Fruit fly (Drosophila melanogaster): ENCODE data around the gene CG46435.

- no peak for TF ChIP-seq CG10631 (GFP tag; optimal IDR thresholded peaks at IDR 0.05)
- TF ChIP-seq Lpt (GFP tag; optimal IDR thresholded peaks at IDR 0.05), result no peak
- no peak for TF ChIP-seq Hr39 (GFP tag; optimal IDR thresholded peaks at IDR 0.05)
- TF ChIP-seq svp (GFP tag), result no peak
- TF ChIP-seq CG31627 (GFP tag; optimal IDR thresholded peaks at IDR 0.05), result no peak
- TF ChIP-seq CG6276 (GFP tag; optimal IDR thresholded peaks at IDR 0.05), result no peak
- TF ChIP-seq acj6 (GFP tag; optimal IDR thresholded peaks at IDR 0.05), result no peak
- TF ChIP-seq dac (GFP tag; optimal IDR thresholded peaks at IDR 0.05), result no peak
- no peak for TF ChIP-seq CG6808 (GFP tag; optimal IDR thresholded peaks at IDR 0.05)
- no peak for TF ChIP-seq Ets21C (GFP tag; optimal IDR thresholded peaks at IDR 0.05)
- TF ChIP-seq CG32006 (GFP tag; optimal IDR thresholded peaks at IDR 0.05), result no peak
- no peak for TF ChIP-seq Smox (GFP tag; optimal IDR thresholded peaks at IDR 0.05)
- no peak for TF ChIP-seq CG9139 (GFP tag; optimal IDR thresholded peaks at IDR 0.05)
- TF ChIP-seq CG6854 (GFP tag; optimal IDR thresholded peaks at IDR 0.05), result no peak
Observed at dm6 chr3L:19558674-19559073, 13.8 kb downstream of the CG46435 start.

All from whole organism, prepupa.